Worm (Caenorhabditis elegans): ENCODE results near the gene abcx-1.

DNA sequence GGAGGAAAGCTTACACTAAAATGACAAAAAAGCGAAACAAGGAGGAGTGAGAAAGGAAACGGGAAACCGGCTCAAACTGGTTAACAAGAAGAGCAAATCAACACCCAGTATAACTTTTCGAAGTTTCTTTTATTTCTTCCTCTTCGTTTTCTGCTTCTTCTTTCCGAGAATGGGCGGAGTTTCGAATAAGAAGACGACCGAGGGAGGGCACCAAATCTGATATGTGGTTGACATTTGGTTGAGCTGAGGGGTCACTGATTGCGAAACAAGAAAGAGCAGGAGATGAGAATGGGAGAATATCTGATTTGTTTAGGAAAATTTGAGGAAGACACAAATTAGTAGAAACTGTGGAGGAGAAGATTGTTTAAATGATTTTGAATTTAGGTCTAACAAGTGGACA, 33.4 kb upstream of the abcx-1 start:
- no peak for TF ChIP-seq him-1 (tag; optimal IDR thresholded peaks at IDR 0.05)
- TF ChIP-seq W03F9.2 (tag; optimal IDR thresholded peaks at IDR 0.05): no peak

Measured in whole organism, L4/young adult.